Fruit fly (Drosophila melanogaster) whole organism, embryonic: ENCODE results near the gene wb.
A peak's percentile ranks its signal among the peaks of the same experiment; 100 is the strongest.

Source experiments
- B-H1 ChIP-seq: fragments of 200-800 bp; sonication (Bioruptor generic); IDR thresholded peaks from 3 replicates; pipeline ENCODE4 v1.3.6; 2022; ENCODE audit warnings: missing biosample characterization, missing genetic modification characterization
- Blimp-1 ChIP-seq: fragments of 200-800 bp; sonication (Bioruptor generic); optimal IDR thresholded peaks from 3 replicates; lab custom pipeline; 2018; ENCODE audit warnings: missing biosample characterization, missing genetic modification characterization, mild to moderate bottlenecking, moderate library complexity, missing genetic modification reagents
- CG10543 ChIP-seq: fragments of 200-800 bp; sonication (Bioruptor generic); optimal IDR thresholded peaks from 3 replicates; lab custom pipeline; 2017; ENCODE audit warnings: missing biosample characterization, mild to moderate bottlenecking, missing genetic modification characterization, moderate library complexity
- CG11093 ChIP-seq: fragments of 200-800 bp; sonication (Bioruptor generic); IDR thresholded peaks from 3 replicates; pipeline ENCODE4 v1.3.6; 2022; ENCODE audit warnings: missing biosample characterization, missing genetic modification characterization
- CG12155 ChIP-seq: fragments of 200-800 bp; sonication (Bioruptor generic); optimal IDR thresholded peaks from 3 replicates; lab custom pipeline; 2016; ENCODE audit warnings: missing biosample characterization, missing genetic modification characterization
- CG13424 ChIP-seq: fragments of 200-800 bp; sonication (Bioruptor generic); optimal IDR thresholded peaks from 2 replicates; lab custom pipeline; 2019; ENCODE audit warnings: missing biosample characterization, mild to moderate bottlenecking, missing genetic modification characterization, moderate library complexity
- CG13624 ChIP-seq: fragments of 200-800 bp; sonication (Bioruptor generic); optimal IDR thresholded peaks from 2 replicates; lab custom pipeline; 2016; ENCODE audit warnings: missing biosample characterization, missing genetic modification characterization
- CG13894 ChIP-seq: fragments of 200-800 bp; sonication (Bioruptor generic); optimal IDR thresholded peaks from 3 replicates; lab custom pipeline; 2018; ENCODE audit warnings: missing biosample characterization, mild to moderate bottlenecking, missing genetic modification characterization, moderate library complexity
- CG14050 ChIP-seq: fragments of 200-800 bp; sonication (Bioruptor generic); IDR thresholded peaks from 3 replicates; pipeline ENCODE4 v1.3.6; 2022; ENCODE audit warnings: missing biosample characterization, missing genetic modification characterization
- CG16779 ChIP-seq: fragments of 200-800 bp; sonication (Bioruptor generic); IDR thresholded peaks from 2 replicates; pipeline ENCODE4 v1.3.6; 2022; ENCODE audit warnings: missing biosample characterization, missing genetic modification characterization
- CG1792 ChIP-seq: fragments of 200-800 bp; sonication (Bioruptor generic); optimal IDR thresholded peaks from 2 replicates; lab custom pipeline; 2016; ENCODE audit warnings: missing biosample characterization, missing genetic modification characterization
- CG18262 ChIP-seq: fragments of 200-800 bp; optimal IDR thresholded peaks from 3 replicates; lab custom pipeline; 2019; ENCODE audit warnings: missing biosample characterization, mild to moderate bottlenecking, missing genetic modification characterization, moderate library complexity
- CG2129 ChIP-seq: fragments of 200-800 bp; sonication (Bioruptor generic); IDR thresholded peaks from 2 replicates; pipeline ENCODE4 v1.3.6; 2022; ENCODE audit warnings: missing biosample characterization, missing genetic modification characterization; ENCODE audit not compliant: partially characterized antibody
- CG2712 ChIP-seq: fragments of 200-800 bp; optimal IDR thresholded peaks from 3 replicates; lab custom pipeline; 2019; ENCODE audit warnings: missing biosample characterization, mild to moderate bottlenecking, missing genetic modification characterization, moderate library complexity
- CG31441 ChIP-seq: fragments of 200-800 bp; sonication (Bioruptor generic); IDR thresholded peaks from 2 replicates; pipeline ENCODE4 v1.3.6; 2022; ENCODE audit warnings: missing biosample characterization, missing genetic modification characterization
- CG3163 ChIP-seq: fragments of 200-800 bp; sonication (Bioruptor generic); optimal IDR thresholded peaks from 3 replicates; lab custom pipeline; 2016; ENCODE audit warnings: missing biosample characterization, missing genetic modification characterization
- CG32767 ChIP-seq: fragments of 200-800 bp; sonication (Bioruptor generic); IDR thresholded peaks from 2 replicates; pipeline ENCODE4 v1.3.6; 2022; ENCODE audit warnings: missing biosample characterization, missing genetic modification characterization
- CG4617 ChIP-seq: fragments of 200-800 bp; sonication (Bioruptor generic); optimal IDR thresholded peaks from 3 replicates; lab custom pipeline; 2016; ENCODE audit warnings: missing biosample characterization, missing genetic modification characterization, borderline replicate concordance
- CG8388 ChIP-seq: fragments of 200-800 bp; sonication (Bioruptor generic); optimal IDR thresholded peaks from 2 replicates; lab custom pipeline; 2019; ENCODE audit warnings: missing biosample characterization, mild to moderate bottlenecking, missing genetic modification characterization, moderate library complexity
- D ChIP-seq, 2 experiments: fragments of 200-800 bp in 1 of 2; fragments of >200 bp in 1 of 2; sonication (Bioruptor generic) in 1 of 2; optimal IDR thresholded peaks; 2 replicates in 1 of 2; 3 replicates in 1 of 2; lab custom pipeline; 2017; ENCODE audit warnings: mild to moderate bottlenecking in 1 of 2, missing biosample characterization in 1 of 2, missing genetic modification characterization in 1 of 2, missing genetic modification reagents in 1 of 2
- D19A ChIP-seq: fragments of 200-800 bp; optimal IDR thresholded peaks from 3 replicates; lab custom pipeline; 2019; ENCODE audit warnings: missing biosample characterization, mild to moderate bottlenecking, missing genetic modification characterization, moderate library complexity
- Dll ChIP-seq: fragments of 200-800 bp; sonication (Bioruptor generic); IDR thresholded peaks from 4 replicates; pipeline ENCODE4 v1.3.6; 2022; ENCODE audit warnings: missing biosample characterization, missing genetic modification characterization; ENCODE audit not compliant: partially characterized antibody
- HmgZ ChIP-seq: fragments of 200-800 bp; sonication (Bioruptor generic); optimal IDR thresholded peaks from 2 replicates; lab custom pipeline; 2018; ENCODE audit warnings: missing biosample characterization, mild to moderate bottlenecking, missing genetic modification characterization
- Hr51 ChIP-seq, 2 experiments: fragments of 200-800 bp; sonication (Bioruptor generic); optimal IDR thresholded peaks; 2 replicates in 1 of 2; 3 replicates in 1 of 2; lab custom pipeline; 2016 to 2018; ENCODE audit warnings: missing biosample characterization in 2 of 2, missing genetic modification characterization in 2 of 2, mild to moderate bottlenecking in 1 of 2, moderate library complexity in 1 of 2
- Myb ChIP-seq: fragments of 200-800 bp; sonication (Bioruptor generic); optimal IDR thresholded peaks from 2 replicates; lab custom pipeline; 2016; ENCODE audit warnings: missing biosample characterization, missing genetic modification characterization
- Oaz ChIP-seq: fragments of 200-800 bp; sonication (Bioruptor generic); IDR thresholded peaks from 2 replicates; pipeline ENCODE4 v1.3.6; 2022; ENCODE audit warnings: missing biosample characterization, missing genetic modification characterization
- Pdp1 ChIP-seq, 2 experiments: fragments of 200-800 bp; sonication (Bioruptor generic); optimal IDR thresholded peaks; 3 replicates each; lab custom pipeline; 2016; ENCODE audit warnings: missing biosample characterization in 2 of 2, missing genetic modification characterization in 2 of 2, mild to moderate bottlenecking in 1 of 2, moderate library complexity in 1 of 2
- Ptx1 ChIP-seq: fragments of 200-800 bp; sonication (Bioruptor generic); IDR thresholded peaks from 2 replicates; pipeline ENCODE4 v1.3.6; 2022; ENCODE audit warnings: missing biosample characterization, missing genetic modification characterization
- Ravus ChIP-seq: fragments of 200-800 bp; sonication (Bioruptor generic); IDR thresholded peaks from 2 replicates; pipeline ENCODE4 v1.3.6; 2022; ENCODE audit warnings: missing biosample characterization, missing genetic modification characterization
- Rfx ChIP-seq: fragments of 200-800 bp; sonication (Bioruptor generic); IDR thresholded peaks from 2 replicates; pipeline ENCODE4 v1.3.6; 2022; ENCODE audit warnings: missing biosample characterization, missing genetic modification characterization
- Sox102F ChIP-seq: fragments of 200-800 bp; sonication (Bioruptor generic); optimal IDR thresholded peaks from 2 replicates; lab custom pipeline; 2018; ENCODE audit warnings: missing biosample characterization, mild to moderate bottlenecking, missing genetic modification characterization, moderate library complexity
- bcd ChIP-seq: fragments of 200-800 bp; sonication (Bioruptor generic); optimal IDR thresholded peaks from 2 replicates; lab custom pipeline; 2017; ENCODE audit warnings: missing biosample characterization, mild to moderate bottlenecking, missing genetic modification characterization
- bsh ChIP-seq, 2 experiments: fragments of 200-800 bp; sonication (Bioruptor generic); optimal IDR thresholded peaks; 2 replicates each; lab custom pipeline; 2017 to 2018; ENCODE audit warnings: mild to moderate bottlenecking in 2 of 2, missing biosample characterization in 2 of 2, missing genetic modification characterization in 2 of 2, moderate library complexity in 1 of 2
- chinmo ChIP-seq: fragments of 200-800 bp; sonication (Bioruptor generic); IDR thresholded peaks from 4 replicates; pipeline ENCODE4 v1.3.6; 2022; ENCODE audit warnings: missing biosample characterization, missing genetic modification characterization; ENCODE audit not compliant: partially characterized antibody
- dpn ChIP-seq, 2 experiments: fragments of 200-800 bp; sonication (Bioruptor generic); optimal IDR thresholded peaks; 3 replicates each; lab custom pipeline; 2016; ENCODE audit warnings: missing biosample characterization in 2 of 2, missing genetic modification characterization in 2 of 2
- fd96Cb ChIP-seq: fragments of 200-800 bp; sonication (Bioruptor generic); optimal IDR thresholded peaks from 2 replicates; lab custom pipeline; 2018; ENCODE audit warnings: missing biosample characterization, mild to moderate bottlenecking, missing genetic modification characterization, moderate library complexity
- gem ChIP-seq: fragments of 200-800 bp; sonication (Bioruptor generic); optimal IDR thresholded peaks from 2 replicates; lab custom pipeline; 2019; ENCODE audit warnings: missing biosample characterization, mild to moderate bottlenecking, missing genetic modification characterization, moderate library complexity
- grau ChIP-seq: fragments of 200-800 bp; optimal IDR thresholded peaks from 3 replicates; lab custom pipeline; 2019; ENCODE audit warnings: missing biosample characterization, mild to moderate bottlenecking, missing genetic modification characterization, moderate library complexity
- gsb ChIP-seq: fragments of 200-800 bp; sonication (Bioruptor generic); IDR thresholded peaks from 2 replicates; pipeline ENCODE4 v1.3.6; 2022; ENCODE audit warnings: missing biosample characterization, missing genetic modification characterization
- jigr1 ChIP-seq: fragments of 200-800 bp; sonication (Bioruptor generic); IDR thresholded peaks from 3 replicates; pipeline ENCODE4 v1.3.6; 2022; ENCODE audit warnings: missing biosample characterization, missing genetic modification characterization
- pho ChIP-seq: fragments of 200-800 bp; sonication (Bioruptor generic); optimal IDR thresholded peaks from 2 replicates; lab custom pipeline; 2016; ENCODE audit warnings: missing biosample characterization, missing genetic modification characterization
- row ChIP-seq: fragments of 200-800 bp; sonication (Bioruptor generic); IDR thresholded peaks from 3 replicates; pipeline ENCODE4 v1.3.6; 2022; ENCODE audit warnings: missing biosample characterization, missing genetic modification characterization
- scrt ChIP-seq: fragments of 200-800 bp; sonication (Bioruptor generic); optimal IDR thresholded peaks from 2 replicates; lab custom pipeline; 2018; ENCODE audit warnings: missing biosample characterization, mild to moderate bottlenecking, missing genetic modification characterization, moderate library complexity
- sd ChIP-seq: fragments of 200-800 bp; sonication (Bioruptor generic); optimal IDR thresholded peaks from 3 replicates; lab custom pipeline; 2018; ENCODE audit warnings: missing biosample characterization, mild to moderate bottlenecking, missing genetic modification characterization, moderate library complexity
- sob ChIP-seq: fragments of 200-800 bp; sonication (Bioruptor generic); IDR thresholded peaks from 2 replicates; pipeline ENCODE4 v1.3.6; 2022; ENCODE audit warnings: missing biosample characterization, missing genetic modification characterization
- vfl ChIP-seq: fragments of 200-800 bp; sonication (Bioruptor generic); optimal IDR thresholded peaks from 2 replicates; lab custom pipeline; 2016; ENCODE audit warnings: missing biosample characterization, missing genetic modification characterization
- wek ChIP-seq: fragments of 200-800 bp; sonication (Bioruptor generic); optimal IDR thresholded peaks from 3 replicates; lab custom pipeline; 2018; ENCODE audit warnings: missing biosample characterization, mild to moderate bottlenecking, missing genetic modification characterization, moderate library complexity
- zfh2 ChIP-seq: fragments of 200-800 bp; sonication (Bioruptor generic); optimal IDR thresholded peaks from 2 replicates; lab custom pipeline; 2016; ENCODE audit warnings: missing biosample characterization, missing genetic modification characterization

The wb gene

DNA sequence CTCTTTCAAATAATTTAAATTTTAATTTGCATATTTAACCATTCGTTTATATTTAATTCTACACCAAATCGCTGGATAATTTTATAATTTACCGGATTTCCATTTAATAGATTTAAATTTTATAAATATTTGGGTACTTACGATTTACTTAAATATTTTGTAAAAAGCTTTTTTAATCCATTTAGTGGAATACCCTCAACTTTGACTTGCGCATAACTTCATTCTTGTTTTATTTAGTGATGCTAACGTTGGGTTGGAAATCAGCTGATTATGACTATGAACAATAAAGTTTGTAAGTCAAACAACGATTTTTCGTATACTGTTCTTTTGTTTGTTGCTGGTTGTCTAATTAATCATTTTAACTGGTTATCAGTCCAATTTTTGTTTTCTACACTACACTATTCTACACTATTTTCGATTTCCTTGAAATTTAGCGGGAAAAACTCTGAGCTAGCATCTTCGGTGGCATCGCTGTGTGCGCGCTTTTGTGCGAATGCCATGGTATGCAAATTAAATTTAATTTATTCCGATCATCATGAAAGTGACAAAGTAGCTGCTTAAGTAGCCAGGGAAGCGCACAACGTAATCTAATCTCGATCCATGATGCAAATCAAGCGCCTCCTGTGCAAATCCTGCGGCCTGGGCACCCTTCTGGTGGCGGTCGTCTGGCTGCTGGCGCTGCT, 96.1 kb downstream of the wb start, which contains the start of gene Pgant35A (continued):
- TF ChIP-seq Hr51 (GFP tag; optimal IDR thresholded peaks at IDR 0.05; lab: Kevin White, UChicago) (peak in 1 of 2 experiments; percentile 64), CG32767 (GFP tag; lab: Robert Waterston, UW) (peak; percentile 13; the same call in 1 of the 2 replicates), pho (GFP tag; lab: Kevin White, UChicago) (peak; percentile 49), sd (tag; lab: Kevin White, UChicago) (peak; percentile 92), Dll (GFP tag; lab: Robert Waterston, UW) (0 out of 4 replicates have a peak, but pooled peaks have one; percentile 20), CG12155 (GFP tag; lab: Kevin White, UChicago) (peak; percentile 37), CG16779 (no peak), dpn (GFP tag; optimal IDR thresholded peaks at IDR 0.05; lab: Kevin White, UChicago) (peak in 1 of 2 experiments; percentile 34), sob (GFP tag; lab: Robert Waterston, UW) (0 out of 2 replicates have a peak, but pooled peaks have one; percentile 25), CG11093 (no peak), Ptx1 (GFP tag; lab: Robert Waterston, UW) (0 out of 2 replicates have a peak, but pooled peaks have one; percentile 31), Rfx (GFP tag; lab: Robert Waterston, UW) (peak; percentile 57; the same call in 1 of the 2 replicates), Ravus (GFP tag; lab: Robert Waterston, UW) (no peak), CG3163 (GFP tag; lab: Kevin White, UChicago) (peak; percentile 36), CG8388 (GFP tag; lab: Kevin White, UChicago) (peak; percentile 28), chinmo (GFP tag; lab: Robert Waterston, UW) (peak; percentile 61; the same call in 1 of the 4 replicates), B-H1 (GFP tag; lab: Robert Waterston, UW) (no peak), scrt (GFP tag; lab: Kevin White, UChicago) (no peak), CG10543 (peak; percentile 47), CG1792 (no peak), CG18262 (peak; percentile 64), D19A (peak; percentile 46), Blimp-1 (peak; percentile 39), CG14050 (no peak), CG4617 (GFP tag; lab: Kevin White, UChicago) (peak; percentile 69), Myb (GFP tag; lab: Kevin White, UChicago) (peak; percentile 37), gem (tag; lab: Kevin White, UChicago) (peak; percentile 69), vfl (GFP tag; lab: Kevin White, UChicago) (peak; percentile 8), HmgZ (peak; percentile 46), wek (GFP tag; lab: Kevin White, UChicago) (peak; percentile 89), gsb (GFP tag; lab: Robert Waterston, UW) (no peak), grau (tag; lab: Kevin White, UChicago) (peak; percentile 58), bsh (GFP tag; optimal IDR thresholded peaks at IDR 0.05; lab: Kevin White, UChicago) (peak in 1 of 2 experiments; percentile 55), CG13424 (peak; percentile 58), bcd (GFP tag; lab: Kevin White, UChicago) (peak; percentile 44), Pdp1 (GFP tag; optimal IDR thresholded peaks at IDR 0.05; lab: Kevin White, UChicago) (peak; percentile 6 to 21), jigr1 (GFP tag; lab: Robert Waterston, UW) (no peak), D (optimal IDR thresholded peaks at IDR 0.05; lab: Kevin White, UChicago) (no peak), D (GFP tag; optimal IDR thresholded peaks at IDR 0.05; lab: Kevin White, UChicago) (no peak), row (GFP tag; lab: Robert Waterston, UW) (peak; percentile 95), CG2129 (GFP tag; lab: Robert Waterston, UW) (no peak), Oaz (GFP tag; lab: Robert Waterston, UW) (no peak), CG13894 (tag; lab: Kevin White, UChicago) (peak; percentile 44), CG31441 (GFP tag; lab: Robert Waterston, UW) (peak; percentile 65), zfh2 (GFP tag; lab: Kevin White, UChicago) (peak; percentile 48), CG2712 (peak; percentile 67), fd96Cb (no peak), CG13624 (GFP tag; lab: Kevin White, UChicago) (peak; percentile 28), Sox102F (GFP tag; lab: Kevin White, UChicago) (peak; percentile 46)
